Fruit fly (Drosophila melanogaster): ENCODE results near the gene Sfp96F.

Sfp96F gene

DNA sequence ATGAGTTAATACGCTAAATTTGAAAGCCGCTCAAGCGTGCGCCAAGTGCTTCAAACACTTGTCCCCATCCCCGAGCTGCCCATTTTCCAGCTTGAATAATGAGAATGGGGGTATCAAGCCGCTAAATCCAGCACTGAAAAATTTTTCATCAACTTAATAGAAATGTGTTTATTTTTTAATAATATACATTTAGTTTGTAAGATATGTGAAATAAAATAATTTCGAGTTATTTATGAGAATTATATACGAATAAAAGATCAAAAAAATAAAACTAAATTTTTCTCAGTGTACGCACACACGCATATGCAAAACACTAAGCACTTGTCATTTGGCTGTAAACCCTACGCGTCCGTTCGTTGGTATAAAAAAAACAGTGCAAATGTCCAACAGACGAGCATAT, 24.8 kb upstream of the Sfp96F start:
- TF ChIP-seq HLH106 (tag; optimal IDR thresholded peaks at IDR 0.05), result peak; percentile 13
- no peak for TF ChIP-seq dl (GFP tag; optimal IDR thresholded peaks at IDR 0.05; ENCODE audit: insufficient read depth in 1 of 2, partially characterized antibody in 2 of 2)

DNA sequence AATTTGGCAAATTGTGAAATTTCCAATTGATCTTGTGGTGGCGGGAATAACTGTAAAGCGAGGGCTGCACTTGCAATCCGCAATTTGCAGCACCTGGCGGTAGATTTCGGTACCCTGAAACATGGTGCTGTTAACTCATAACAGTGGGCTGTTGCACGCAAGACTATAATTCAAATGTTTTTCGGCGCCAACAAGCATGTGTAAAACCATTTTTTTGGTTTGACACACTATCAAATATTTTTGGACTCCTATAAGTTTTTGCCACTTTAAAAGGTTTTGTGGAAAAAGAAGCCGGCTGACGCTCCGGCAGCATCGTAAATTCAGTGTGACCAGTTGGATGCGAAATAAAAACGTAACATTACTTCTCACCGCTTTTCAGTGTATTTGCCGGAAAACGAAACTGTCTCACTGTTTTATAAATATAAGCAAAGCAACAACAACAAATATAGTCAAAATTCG, 21.2 kb upstream of the Sfp96F start, which contains the start of the genes CG14545 and CG5886:
Gene CG14545, minus strand, starts transcription at position 68 of the 459 bp plus-strand sequence.
Gene CG5886, plus strand, starts transcription at position 409 of the 459 bp plus-strand sequence.
- TF ChIP-seq dsf (GFP tag; optimal IDR thresholded peaks at IDR 0.05; ENCODE audit: borderline replicate concordance), result no peak
- TF ChIP-seq Myc (optimal IDR thresholded peaks at IDR 0.05), result peak; percentile 55
- TF ChIP-seq ey (GFP tag; optimal IDR thresholded peaks at IDR 0.05), result no peak
- no peak for TF ChIP-seq br (GFP tag; optimal IDR thresholded peaks at IDR 0.05)
- peak; percentile 20 for TF ChIP-seq tai (GFP tag; optimal IDR thresholded peaks at IDR 0.05)
- TF ChIP-seq Hnf4 (GFP tag; optimal IDR thresholded peaks at IDR 0.05), result peak; percentile 4
- no peak for TF ChIP-seq Dif (GFP tag; optimal IDR thresholded peaks at IDR 0.05; ENCODE audit: partially characterized antibody)
- no peak for TF ChIP-seq rgr (GFP tag; optimal IDR thresholded peaks at IDR 0.05)
- TF ChIP-seq OdsH (GFP tag; optimal IDR thresholded peaks at IDR 0.05), result no peak
- TF ChIP-seq lola (GFP tag; optimal IDR thresholded peaks at IDR 0.05), result no peak
- no peak for TF ChIP-seq pan (optimal IDR thresholded peaks at IDR 0.05)
- TF ChIP-seq fru (GFP tag; optimal IDR thresholded peaks at IDR 0.05), result peak; percentile 91
- TF ChIP-seq brk (GFP tag; optimal IDR thresholded peaks at IDR 0.05), result no peak
- peak in 1 of 2 experiments; percentile 22 for TF ChIP-seq foxo (GFP tag; optimal IDR thresholded peaks at IDR 0.05)

DNA sequence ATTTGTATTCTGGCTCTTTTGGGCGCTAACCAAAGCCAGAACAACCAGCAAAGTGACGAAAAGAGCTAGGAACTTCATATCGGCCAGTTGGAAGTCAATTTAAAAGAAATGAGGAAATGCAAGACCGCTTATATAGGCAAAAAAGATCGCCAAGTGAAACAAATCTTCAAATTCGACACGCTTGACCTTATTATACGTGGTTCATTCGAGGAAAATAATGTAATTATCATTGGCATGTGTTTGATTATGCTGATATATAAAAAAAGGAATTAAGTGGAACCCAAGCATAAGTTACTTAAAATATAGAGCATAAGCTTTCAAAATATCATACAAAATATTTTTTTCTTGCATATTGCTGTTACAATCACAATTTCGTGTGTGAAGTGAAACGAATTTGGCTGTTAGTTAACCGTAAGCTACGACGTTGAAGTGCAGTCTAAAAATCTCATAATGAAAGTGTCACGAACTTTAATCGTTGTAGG, 1.8 kb upstream of the Sfp96F start, which contains the start of the genes Mst57Da and alpha4GT2:
Gene Mst57Da, minus strand, starts transcription at position 101 of the 482 bp plus-strand sequence.
Gene alpha4GT2, plus strand, starts transcription at position 432 of the 482 bp plus-strand sequence.
- no peak for TF ChIP-seq Myc (optimal IDR thresholded peaks at IDR 0.05)

DNA sequence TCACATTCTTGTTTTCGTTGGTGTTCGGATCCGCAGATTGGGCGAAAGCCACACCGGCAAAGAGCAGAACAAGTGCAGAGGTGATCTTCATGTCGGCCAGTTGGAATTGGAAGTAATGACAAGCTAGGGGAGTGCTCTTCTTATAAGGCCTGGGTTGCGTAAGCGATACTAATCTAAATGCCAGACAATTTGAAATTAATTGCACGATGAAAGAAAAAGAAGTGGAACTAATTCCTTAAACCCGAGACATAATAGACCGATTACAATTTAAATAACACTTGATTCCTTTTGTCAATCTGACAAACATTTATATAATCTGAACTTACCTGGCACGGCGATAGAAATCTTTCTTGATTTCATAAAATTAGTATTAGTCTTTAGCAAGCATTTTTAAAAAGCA, 786 bp upstream of the Sfp96F start, which contains the start of gene Mst57Db:
Gene Mst57Db, minus strand, starts transcription at position 101 of the 400 bp plus-strand sequence.
- no peak for TF ChIP-seq Hr83 (GFP tag; optimal IDR thresholded peaks at IDR 0.05; ENCODE audit: poor library complexity, severe bottlenecking)
- TF ChIP-seq lola (GFP tag; optimal IDR thresholded peaks at IDR 0.05), result no peak
- no peak for TF ChIP-seq Abd-B (GFP tag; optimal IDR thresholded peaks at IDR 0.05)
- TF ChIP-seq woc (GFP tag; optimal IDR thresholded peaks at IDR 0.05), result no peak
- TF ChIP-seq pan (optimal IDR thresholded peaks at IDR 0.05), result no peak
- TF ChIP-seq Dfd (GFP tag; optimal IDR thresholded peaks at IDR 0.05), result no peak
- TF ChIP-seq h (GFP tag; optimal IDR thresholded peaks at IDR 0.05), result no peak
- TF ChIP-seq Rel (GFP tag; optimal IDR thresholded peaks at IDR 0.05), result no peak
- no peak for TF ChIP-seq Rel (tag; optimal IDR thresholded peaks at IDR 0.05)
- no peak for TF ChIP-seq CG32264 (GFP tag; optimal IDR thresholded peaks at IDR 0.05)
- no peak for TF ChIP-seq jim (GFP tag; optimal IDR thresholded peaks at IDR 0.05)
- TF ChIP-seq Dif (GFP tag; optimal IDR thresholded peaks at IDR 0.05; ENCODE audit: partially characterized antibody), result no peak

DNA sequence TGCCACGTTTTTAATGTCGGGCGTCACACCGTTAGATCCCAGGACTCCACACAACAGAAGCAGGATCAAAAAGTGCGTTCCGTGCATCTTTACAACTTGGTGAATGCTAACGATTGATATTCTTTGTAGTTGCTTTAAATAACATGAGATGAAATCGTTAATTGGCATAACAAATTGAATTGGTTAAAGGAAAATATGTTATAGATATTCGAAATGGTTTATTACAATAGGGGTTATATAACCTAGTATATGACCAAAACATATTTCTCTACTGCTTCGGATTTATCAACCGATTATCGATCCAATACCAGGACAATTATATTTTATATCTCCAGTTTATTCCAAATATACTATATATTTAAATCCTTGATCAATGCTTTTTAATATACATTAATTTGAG, 430 bp downstream of the Sfp96F start, which contains the start of gene Mst57Dc:
Gene Mst57Dc, minus strand, starts transcription at position 101 of the 400 bp plus-strand sequence.
- no peak for TF ChIP-seq OdsH (GFP tag; optimal IDR thresholded peaks at IDR 0.05)

DNA sequence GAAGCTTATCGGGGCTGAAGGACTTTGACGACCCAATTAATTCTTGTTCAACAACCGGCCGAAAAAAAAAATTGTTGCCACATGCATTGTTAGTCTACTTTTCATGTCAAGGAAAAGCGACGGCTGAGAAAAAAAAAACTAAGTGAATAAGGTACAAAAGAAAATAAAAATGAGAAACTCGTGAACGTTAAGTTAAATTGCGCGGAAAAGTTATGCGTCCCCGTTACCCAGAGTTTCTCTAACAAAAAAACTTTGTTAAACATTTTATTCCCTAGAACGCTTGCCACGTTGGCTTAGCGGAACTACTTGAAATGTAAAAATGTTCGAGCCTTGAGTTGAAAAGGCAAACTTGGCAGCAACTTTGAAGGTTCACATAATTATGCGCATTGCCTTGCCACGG, 14.8 kb downstream of the Sfp96F start, which contains the start of gene CG14354:
Gene CG14354, plus strand, starts transcription at position 301 of the 400 bp plus-strand sequence.
- TF ChIP-seq sv (GFP tag; optimal IDR thresholded peaks at IDR 0.05), result no peak
- no peak for TF ChIP-seq N (GFP tag; optimal IDR thresholded peaks at IDR 0.05)
- TF ChIP-seq br (GFP tag; optimal IDR thresholded peaks at IDR 0.05), result no peak
- TF ChIP-seq h (GFP tag; optimal IDR thresholded peaks at IDR 0.05), result no peak
- TF ChIP-seq CrebA (GFP tag; optimal IDR thresholded peaks at IDR 0.05; ENCODE audit: borderline replicate concordance), result no peak
- no peak for TF ChIP-seq dmrt93B (GFP tag; optimal IDR thresholded peaks at IDR 0.05)
- no peak for TF ChIP-seq usp (GFP tag; optimal IDR thresholded peaks at IDR 0.05)
- TF ChIP-seq Dif (GFP tag; optimal IDR thresholded peaks at IDR 0.05; ENCODE audit: partially characterized antibody), result no peak
- no peak for TF ChIP-seq Jra (GFP tag; optimal IDR thresholded peaks at IDR 0.05)
- no peak for TF ChIP-seq OdsH (GFP tag; optimal IDR thresholded peaks at IDR 0.05)
- no peak for TF ChIP-seq Hr78 (GFP tag; optimal IDR thresholded peaks at IDR 0.05)
- no peak for TF ChIP-seq ey (GFP tag; optimal IDR thresholded peaks at IDR 0.05)
- no peak for TF ChIP-seq sage (GFP tag; optimal IDR thresholded peaks at IDR 0.05)
- TF ChIP-seq fru (GFP tag; optimal IDR thresholded peaks at IDR 0.05), result no peak
- TF ChIP-seq Hr83 (GFP tag; optimal IDR thresholded peaks at IDR 0.05; ENCODE audit: poor library complexity, severe bottlenecking), result no peak
- TF ChIP-seq Abd-B (GFP tag; optimal IDR thresholded peaks at IDR 0.05), result no peak
- no peak for TF ChIP-seq GATAd (GFP tag; optimal IDR thresholded peaks at IDR 0.05)
- TF ChIP-seq Sp1 (GFP tag; optimal IDR thresholded peaks at IDR 0.05), result no peak
